Fruit fly (Drosophila melanogaster) whole organism, embryonic: ENCODE results near the gene SK.
A peak's percentile ranks its signal among the peaks of the same experiment; 100 is the strongest.

Experiments
- CG10654 ChIP-seq: fragments of 200-800 bp; sonication (Bioruptor generic); optimal IDR thresholded peaks from 2 replicates; lab custom pipeline; 2016; ENCODE audit warnings: missing biosample characterization, missing genetic modification characterization
- CG11456 ChIP-seq: fragments of 200-800 bp; sonication (Bioruptor generic); IDR thresholded peaks from 3 replicates; pipeline ENCODE4 v1.3.6; 2022; ENCODE audit warnings: missing biosample characterization, missing genetic modification characterization
- CG12219 ChIP-seq: fragments of 200-800 bp; sonication (Bioruptor generic); optimal IDR thresholded peaks from 3 replicates; lab custom pipeline; 2018; ENCODE audit warnings: missing biosample characterization, mild to moderate bottlenecking, missing genetic modification characterization
- CG13287 ChIP-seq: fragments of 200-800 bp; sonication (Bioruptor generic); IDR thresholded peaks from 2 replicates; pipeline ENCODE4 v1.3.6; 2022; ENCODE audit warnings: missing biosample characterization, missing genetic modification characterization; ENCODE audit not compliant: partially characterized antibody
- CG13624 ChIP-seq: fragments of 200-800 bp; sonication (Bioruptor generic); optimal IDR thresholded peaks from 2 replicates; lab custom pipeline; 2016; ENCODE audit warnings: missing biosample characterization, missing genetic modification characterization
- CG14441 ChIP-seq: fragments of 200-800 bp; sonication (Bioruptor generic); IDR thresholded peaks from 2 replicates; pipeline ENCODE4 v1.3.6; 2022; ENCODE audit warnings: missing biosample characterization, missing genetic modification characterization
- CG1529 ChIP-seq: fragments of 200-800 bp; sonication (Bioruptor generic); optimal IDR thresholded peaks from 3 replicates; lab custom pipeline; 2018; ENCODE audit warnings: missing biosample characterization, missing genetic modification characterization
- CG16813 ChIP-seq: fragments of 200-800 bp; sonication (Bioruptor generic); IDR thresholded peaks from 3 replicates; pipeline ENCODE4 v1.3.6; 2022; ENCODE audit warnings: missing biosample characterization, missing genetic modification characterization; ENCODE audit not compliant: partially characterized antibody
- CG17328 ChIP-seq: fragments of 200-800 bp; sonication (Bioruptor generic); IDR thresholded peaks from 2 replicates; pipeline ENCODE4 v1.3.6; 2022; ENCODE audit warnings: missing biosample characterization, missing genetic modification characterization
- CG17802 ChIP-seq: fragments of 200-800 bp; sonication (Bioruptor generic); optimal IDR thresholded peaks from 2 replicates; lab custom pipeline; 2018; ENCODE audit warnings: missing biosample characterization, mild to moderate bottlenecking, missing genetic modification characterization, moderate library complexity
- CG17912 ChIP-seq: fragments of 200-800 bp; sonication (Bioruptor generic); optimal IDR thresholded peaks from 2 replicates; lab custom pipeline; 2018; ENCODE audit warnings: missing biosample characterization, mild to moderate bottlenecking, missing genetic modification characterization
- CG1792 ChIP-seq: fragments of 200-800 bp; sonication (Bioruptor generic); optimal IDR thresholded peaks from 2 replicates; lab custom pipeline; 2016; ENCODE audit warnings: missing biosample characterization, missing genetic modification characterization
- CG18619 ChIP-seq: fragments of 200-800 bp; sonication (Bioruptor generic); optimal IDR thresholded peaks from 3 replicates; lab custom pipeline; 2017; ENCODE audit warnings: missing biosample characterization, mild to moderate bottlenecking, missing genetic modification characterization
- CG2120 ChIP-seq: fragments of 200-800 bp; sonication (Bioruptor generic); optimal IDR thresholded peaks from 3 replicates; lab custom pipeline; 2016; ENCODE audit warnings: missing biosample characterization, missing genetic modification characterization
- CG3163 ChIP-seq: fragments of 200-800 bp; sonication (Bioruptor generic); optimal IDR thresholded peaks from 3 replicates; lab custom pipeline; 2016; ENCODE audit warnings: missing biosample characterization, missing genetic modification characterization
- CG42726 ChIP-seq: fragments of 200-800 bp; sonication (Bioruptor generic); IDR thresholded peaks from 2 replicates; pipeline ENCODE4 v1.3.6; 2022; ENCODE audit warnings: missing biosample characterization, missing genetic modification characterization; ENCODE audit not compliant: partially characterized antibody
- CG43689 ChIP-seq: fragments of 200-800 bp; sonication (Bioruptor generic); IDR thresholded peaks from 2 replicates; pipeline ENCODE4 v1.3.6; 2022; ENCODE audit warnings: missing biosample characterization, missing genetic modification characterization
- CG7745 ChIP-seq: fragments of 200-800 bp; sonication (Bioruptor generic); optimal IDR thresholded peaks from 2 replicates; lab custom pipeline; 2018; ENCODE audit warnings: missing biosample characterization, mild to moderate bottlenecking, missing genetic modification characterization, moderate library complexity
- CG8765 ChIP-seq: fragments of 200-800 bp; sonication (Bioruptor generic); IDR thresholded peaks from 2 replicates; pipeline ENCODE4 v1.3.6; 2022; ENCODE audit warnings: missing biosample characterization, missing genetic modification characterization
- CG9932 ChIP-seq: fragments of 200-800 bp; sonication (Bioruptor generic); IDR thresholded peaks from 2 replicates; pipeline ENCODE4 v1.3.6; 2022; ENCODE audit warnings: missing biosample characterization, missing genetic modification characterization
- Dad ChIP-seq: fragments of 200-800 bp; sonication (Bioruptor generic); optimal IDR thresholded peaks from 3 replicates; lab custom pipeline; 2016; ENCODE audit warnings: missing biosample characterization, missing genetic modification characterization
- Dfd ChIP-seq, 2 experiments: fragments of >200 bp; optimal IDR thresholded peaks; 2 replicates each; lab custom pipeline; 2017; ENCODE audit warnings: missing biosample characterization in 2 of 2, missing genetic modification characterization in 2 of 2
- Doc3 ChIP-seq: fragments of 200-800 bp; sonication (Bioruptor generic); IDR thresholded peaks from 3 replicates; pipeline ENCODE4 v1.3.6; 2022; ENCODE audit warnings: missing biosample characterization, missing genetic modification characterization; ENCODE audit not compliant: partially characterized antibody
- Dp ChIP-seq: fragments of 200-800 bp; sonication (Bioruptor generic); optimal IDR thresholded peaks from 2 replicates; lab custom pipeline; 2018; ENCODE audit warnings: missing biosample characterization, mild to moderate bottlenecking, missing genetic modification characterization, moderate library complexity
- E2f2 ChIP-seq: fragments of 200-800 bp; sonication (Bioruptor generic); IDR thresholded peaks from 2 replicates; pipeline ENCODE4 v1.3.6; 2022; ENCODE audit warnings: missing biosample characterization, missing genetic modification characterization
- Elba2 ChIP-seq: fragments of 200-800 bp; sonication (Bioruptor generic); optimal IDR thresholded peaks from 3 replicates; lab custom pipeline; 2016; ENCODE audit warnings: missing biosample characterization, missing genetic modification characterization
- Ets97D ChIP-seq: fragments of 200-800 bp; sonication (Bioruptor generic); optimal IDR thresholded peaks from 3 replicates; lab custom pipeline; 2016; ENCODE audit warnings: missing biosample characterization, missing genetic modification characterization
- Fer1 ChIP-seq: fragments of 200-800 bp; sonication (Bioruptor generic); optimal IDR thresholded peaks from 2 replicates; lab custom pipeline; 2017; ENCODE audit warnings: missing biosample characterization, mild to moderate bottlenecking, missing genetic modification characterization
- H2.0 ChIP-seq: fragments of 200-800 bp; sonication (Bioruptor generic); IDR thresholded peaks from 2 replicates; pipeline ENCODE4 v1.3.6; 2022; ENCODE audit warnings: missing biosample characterization, missing genetic modification characterization
- HLH54F ChIP-seq: fragments of 200-800 bp; sonication (Bioruptor generic); optimal IDR thresholded peaks from 3 replicates; lab custom pipeline; 2016; ENCODE audit warnings: missing biosample characterization, missing genetic modification characterization
- Hey ChIP-seq: fragments of 200-800 bp; sonication (Bioruptor generic); optimal IDR thresholded peaks from 3 replicates; lab custom pipeline; 2018; ENCODE audit warnings: missing biosample characterization, mild to moderate bottlenecking, missing genetic modification characterization
- Hmr ChIP-seq: fragments of 200-800 bp; sonication (Bioruptor generic); optimal IDR thresholded peaks from 3 replicates; lab custom pipeline; 2017; ENCODE audit warnings: mild to moderate bottlenecking, missing biosample characterization, missing genetic modification reagents, missing genetic modification characterization
- Jarid2 ChIP-seq: fragments of 200-800 bp; sonication (Bioruptor generic); optimal IDR thresholded peaks from 3 replicates; lab custom pipeline; 2017; ENCODE audit warnings: mild to moderate bottlenecking, missing biosample characterization, missing genetic modification reagents, missing genetic modification characterization
- Mad ChIP-seq: fragments of 200-800 bp; sonication (Bioruptor generic); optimal IDR thresholded peaks from 2 replicates; lab custom pipeline; 2016; ENCODE audit warnings: missing biosample characterization, missing genetic modification characterization
- NC2α ChIP-seq: fragments of 200-800 bp; sonication (Bioruptor generic); optimal IDR thresholded peaks from 2 replicates; lab custom pipeline; 2016; ENCODE audit warnings: missing biosample characterization, missing genetic modification characterization
- Rfx ChIP-seq: fragments of 200-800 bp; sonication (Bioruptor generic); IDR thresholded peaks from 2 replicates; pipeline ENCODE4 v1.3.6; 2022; ENCODE audit warnings: missing biosample characterization, missing genetic modification characterization
- Sin3A ChIP-seq: fragments of >200 bp; optimal IDR thresholded peaks from 2 replicates; lab custom pipeline; 2018
- abd-A ChIP-seq: fragments of 200-800 bp; sonication (Bioruptor generic); optimal IDR thresholded peaks from 3 replicates; lab custom pipeline; 2019; ENCODE audit warnings: missing biosample characterization, mild to moderate bottlenecking, missing genetic modification characterization, moderate library complexity
- al ChIP-seq: fragments of 200-800 bp; sonication (Bioruptor generic); IDR thresholded peaks from 2 replicates; pipeline ENCODE4 v1.3.6; 2022; ENCODE audit warnings: missing biosample characterization, missing genetic modification characterization
- bigmax ChIP-seq: fragments of 200-800 bp; sonication (Bioruptor generic); optimal IDR thresholded peaks from 2 replicates; lab custom pipeline; 2018; ENCODE audit warnings: missing biosample characterization, mild to moderate bottlenecking, missing genetic modification characterization
- gfzf ChIP-seq: fragments of 200-800 bp; sonication (Bioruptor generic); optimal IDR thresholded peaks from 2 replicates; lab custom pipeline; 2016; ENCODE audit warnings: missing biosample characterization, mild to moderate bottlenecking, missing genetic modification characterization, moderate library complexity
- grn ChIP-seq: fragments of 200-800 bp; sonication (Bioruptor generic); optimal IDR thresholded peaks from 3 replicates; lab custom pipeline; 2017; ENCODE audit warnings: missing biosample characterization, missing genetic modification characterization
- prd ChIP-seq, 3 experiments: fragments of >200 bp in 2 of 3; fragments of 200-800 bp in 1 of 3; sonication (Bioruptor generic) in 1 of 3; optimal IDR thresholded peaks in 2 of 3; IDR thresholded peaks in 1 of 3; 2 replicates in 2 of 3; 3 replicates in 1 of 3; pipeline versions ENCODE4 v1.3.6 to Lab custom; 2017 to 2022; ENCODE audit warnings: missing biosample characterization in 1 of 3, missing genetic modification characterization in 1 of 3
- pum ChIP-seq: fragments of 200-800 bp; sonication (Bioruptor generic); optimal IDR thresholded peaks from 2 replicates; lab custom pipeline; 2016; ENCODE audit warnings: missing biosample characterization, missing genetic modification characterization
- sc ChIP-seq, 3 experiments: fragments of >200 bp in 2 of 3; fragments of 200-800 bp in 1 of 3; sonication (Bioruptor generic) in 1 of 3; optimal IDR thresholded peaks; 2 replicates in 2 of 3; 3 replicates in 1 of 3; lab custom pipeline; 2017; ENCODE audit warnings: mild to moderate bottlenecking in 1 of 3, missing biosample characterization in 1 of 3, missing genetic modification characterization in 1 of 3, missing genetic modification reagents in 1 of 3
- sr ChIP-seq: fragments of 200-800 bp; sonication (Bioruptor generic); IDR thresholded peaks from 3 replicates; pipeline ENCODE4 v1.3.6; 2022; ENCODE audit warnings: missing biosample characterization, missing genetic modification characterization
- ssp ChIP-seq: fragments of 200-800 bp; sonication (Bioruptor generic); IDR thresholded peaks from 2 replicates; pipeline ENCODE4 v1.3.6; 2022; ENCODE audit warnings: missing biosample characterization, missing genetic modification characterization
- trem ChIP-seq: fragments of 200-800 bp; optimal IDR thresholded peaks from 3 replicates; lab custom pipeline; 2019; ENCODE audit warnings: missing biosample characterization, mild to moderate bottlenecking, missing genetic modification characterization, moderate library complexity
- vfl ChIP-seq: fragments of 200-800 bp; sonication (Bioruptor generic); optimal IDR thresholded peaks from 2 replicates; lab custom pipeline; 2016; ENCODE audit warnings: missing biosample characterization, missing genetic modification characterization
- wor ChIP-seq: fragments of 200-800 bp; sonication (Bioruptor generic); IDR thresholded peaks from 2 replicates; pipeline ENCODE4 v1.3.6; 2022; ENCODE audit warnings: missing biosample characterization, missing genetic modification characterization

The SK gene

dm6 chrX:5420568-5421019 is 80.6 kb downstream of the SK start, which contains the start of gene spoon (continued):
- TF ChIP-seq CG9932 (GFP tag; lab: Robert Waterston, UW), result peak; percentile 86
- 0 out of 2 replicates have a peak, but pooled peaks have one; percentile 28 for TF ChIP-seq CG14441
- peak; percentile 49 for TF ChIP-seq CG1792
- peak; percentile 41; the same call in 1 of the 3 replicates for TF ChIP-seq sr
- TF ChIP-seq CG2120 (GFP tag; lab: Kevin White, UChicago), result peak; percentile 48
- TF ChIP-seq Elba2 (GFP tag; lab: Kevin White, UChicago), result peak; percentile 57
- TF ChIP-seq CG1529 (GFP tag; lab: Kevin White, UChicago), result no peak
- no peak for TF ChIP-seq wor (GFP tag; lab: Robert Waterston, UW)
- TF ChIP-seq Hey, result peak; percentile 38
- TF ChIP-seq bigmax (GFP tag; lab: Kevin White, UChicago), result peak; percentile 63
- 0 out of 2 replicates have a peak, but pooled peaks have one; percentile 13 for TF ChIP-seq CG17328 (GFP tag; lab: Robert Waterston, UW)
- no peak for TF ChIP-seq Dad (GFP tag; lab: Kevin White, UChicago)
- TF ChIP-seq CG12219, result no peak
- TF ChIP-seq Dfd (GFP tag; optimal IDR thresholded peaks at IDR 0.05; lab: Kevin White, UChicago), result no peak
- TF ChIP-seq abd-A, result peak; percentile 20
- peak; percentile 9 for TF ChIP-seq CG17802 (tag; lab: Kevin White, UChicago)
- TF ChIP-seq CG13624, result peak; percentile 33
- no peak for TF ChIP-seq sc (optimal IDR thresholded peaks at IDR 0.05; lab: Kevin White, UChicago)
- no peak for TF ChIP-seq sc (GFP tag; optimal IDR thresholded peaks at IDR 0.05; lab: Kevin White, UChicago)
- no peak for TF ChIP-seq prd (optimal IDR thresholded peaks at IDR 0.05; lab: Kevin White, UChicago)
- TF ChIP-seq prd (GFP tag; IDR thresholded peaks at IDR 0.05; lab: Robert Waterston, UW), result peak; percentile 37; the same call in 1 of the 3 replicates
- no peak for TF ChIP-seq NC2α (GFP tag; lab: Kevin White, UChicago)
- TF ChIP-seq CG7745 (tag; lab: Kevin White, UChicago), result no peak
- TF ChIP-seq CG18619, result no peak
- peak; percentile 84 for TF ChIP-seq Doc3 (GFP tag; lab: Robert Waterston, UW)
- no peak for TF ChIP-seq grn
- peak; percentile 78; the same call in 2 of the 3 replicates for TF ChIP-seq CG11456 (GFP tag; lab: Robert Waterston, UW)
- peak; percentile 39 for TF ChIP-seq Hmr (GFP tag; lab: Kevin White, UChicago)
- no peak for TF ChIP-seq pum (GFP tag; lab: Kevin White, UChicago)
- peak; percentile 16 for TF ChIP-seq vfl (GFP tag; lab: Kevin White, UChicago)
- no peak for TF ChIP-seq al (GFP tag; lab: Robert Waterston, UW)
- peak; percentile 73 for TF ChIP-seq Rfx
- TF ChIP-seq trem (tag; lab: Kevin White, UChicago), result peak; percentile 91
- TF ChIP-seq CG8765 (GFP tag; lab: Robert Waterston, UW), result no peak
- TF ChIP-seq ssp (GFP tag; lab: Robert Waterston, UW), result peak; percentile 52
- no peak for TF ChIP-seq H2.0
- peak; percentile 20 for TF ChIP-seq Fer1
- TF ChIP-seq HLH54F, result peak; percentile 43
- TF ChIP-seq CG43689 (GFP tag; lab: Robert Waterston, UW), result no peak
- no peak for TF ChIP-seq CG3163 (GFP tag; lab: Kevin White, UChicago)

dm6 chrX:5421407-5422250 is 81.6 kb downstream of the SK start, which contains the start of gene Usp16-45:
TSS of gene Usp16-45 (plus strand) at chrX:5421533.
- TF ChIP-seq Sin3A (lab: Kevin White, UChicago) (peak; percentile 13), gfzf (peak; percentile 66), CG42726 (no peak), Jarid2 (GFP tag; lab: Kevin White, UChicago) (no peak), CG17912 (no peak), E2f2 (GFP tag; lab: Robert Waterston, UW) (peak; percentile 71), CG16813 (GFP tag; lab: Robert Waterston, UW) (peak; percentile 41; the same call in 1 of the 3 replicates), Ets97D (GFP tag; lab: Kevin White, UChicago) (no peak), vfl (GFP tag; lab: Kevin White, UChicago) (no peak), Mad (GFP tag; lab: Kevin White, UChicago) (no peak), Dp (peak; percentile 71), CG13287 (GFP tag; lab: Robert Waterston, UW) (peak; percentile 32; the same call in 1 of the 2 replicates), CG10654 (GFP tag; lab: Kevin White, UChicago) (no peak)
